Fruit fly (Drosophila melanogaster): Measurements from ENCODE around the gene CG11722.

CG11722 gene

dm6 chr3R:10087206-10087927 lies 42.0 kb upstream of the CG11722 start (continued):
- TF ChIP-seq Antp (GFP tag; optimal IDR thresholded peaks at IDR 0.05), result peak; percentile 78
- no peak for TF ChIP-seq TFAM (GFP tag; optimal IDR thresholded peaks at IDR 0.05)
- peak; percentile 35 for TF ChIP-seq nmo (GFP tag; optimal IDR thresholded peaks at IDR 0.05)
- peak; percentile 40 for TF ChIP-seq Gsc (GFP tag; IDR thresholded peaks at IDR 0.05)
- peak; percentile 41 for TF ChIP-seq p53 (GFP tag; optimal IDR thresholded peaks at IDR 0.05)
- no peak for TF ChIP-seq hb (GFP tag; IDR thresholded peaks at IDR 0.05; ENCODE audit: partially characterized antibody)
- TF ChIP-seq CG4282 (GFP tag; optimal IDR thresholded peaks at IDR 0.05), result no peak
- TF ChIP-seq CG10462 (GFP tag; optimal IDR thresholded peaks at IDR 0.05), result peak; percentile 10
- no peak for TF ChIP-seq zen (tag; optimal IDR thresholded peaks at IDR 0.05)
- TF ChIP-seq ind (GFP tag; optimal IDR thresholded peaks at IDR 0.05), result peak; percentile 83
- peak; percentile 51; the same call in 1 of the 3 replicates for TF ChIP-seq Optix (GFP tag; IDR thresholded peaks at IDR 0.05)
- TF ChIP-seq Ets97D (GFP tag; optimal IDR thresholded peaks at IDR 0.05), result peak; percentile 19
- TF ChIP-seq CG31224 (GFP tag; IDR thresholded peaks at IDR 0.05), result peak; percentile 32; the same call in 1 of the 2 replicates
- no peak for TF ChIP-seq bigmax (GFP tag; optimal IDR thresholded peaks at IDR 0.05)
- TF ChIP-seq wdn (GFP tag; IDR thresholded peaks at IDR 0.05), result 0 out of 2 replicates have a peak, but pooled peaks have one; percentile 10
- no peak for TF ChIP-seq hth (optimal IDR thresholded peaks at IDR 0.05)
- TF ChIP-seq slbo (GFP tag; IDR thresholded peaks at IDR 0.05), result peak; percentile 88
- TF ChIP-seq CG10654 (GFP tag; optimal IDR thresholded peaks at IDR 0.05), result peak; percentile 62
- peak; percentile 78 for TF ChIP-seq CG11456 (GFP tag; IDR thresholded peaks at IDR 0.05)
- TF ChIP-seq CG17186 (GFP tag; optimal IDR thresholded peaks at IDR 0.05), result no peak
- no peak; the same call in 1 of the 2 replicates for TF ChIP-seq CG13287 (GFP tag; IDR thresholded peaks at IDR 0.05; ENCODE audit: partially characterized antibody)
- TF ChIP-seq CG8290 (GFP tag; optimal IDR thresholded peaks at IDR 0.05), result no peak
- TF ChIP-seq CG8290 (tag; optimal IDR thresholded peaks at IDR 0.05), result peak in 1 of 2 experiments; percentile 46
- TF ChIP-seq CG17568 (GFP tag; optimal IDR thresholded peaks at IDR 0.05), result peak; percentile 52
- peak; percentile 44 for TF ChIP-seq crc (GFP tag; optimal IDR thresholded peaks at IDR 0.05)
- TF ChIP-seq Trl (optimal IDR thresholded peaks at IDR 0.05), result peak; percentile 82 to 95
- peak; percentile 49 for TF ChIP-seq Trl (GFP tag; optimal IDR thresholded peaks at IDR 0.05)
- TF ChIP-seq cg (GFP tag; optimal IDR thresholded peaks at IDR 0.05), result peak; percentile 96
- TF ChIP-seq Doc3 (GFP tag; IDR thresholded peaks at IDR 0.05; ENCODE audit: partially characterized antibody), result no peak
- peak; percentile 6 for TF ChIP-seq schlank (tag; optimal IDR thresholded peaks at IDR 0.05)
- TF ChIP-seq sr (GFP tag; IDR thresholded peaks at IDR 0.05), result 0 out of 3 replicates have a peak, but pooled peaks have one; percentile 51
- TF ChIP-seq kay (GFP tag; optimal IDR thresholded peaks at IDR 0.05), result peak; percentile 6
- TF ChIP-seq CG3163 (GFP tag; optimal IDR thresholded peaks at IDR 0.05), result peak; percentile 28
- no peak for TF ChIP-seq CG30020 (tag; optimal IDR thresholded peaks at IDR 0.05)
- no peak for TF ChIP-seq tna (GFP tag; IDR thresholded peaks at IDR 0.05; ENCODE audit: partially characterized antibody)
- peak; percentile 52 for TF ChIP-seq bab2 (GFP tag; optimal IDR thresholded peaks at IDR 0.05)
- 0 out of 3 replicates have a peak, but pooled peaks have one; percentile 16 for TF ChIP-seq knrl (GFP tag; IDR thresholded peaks at IDR 0.05; ENCODE audit: partially characterized antibody)
- no peak for TF ChIP-seq z (GFP tag; IDR thresholded peaks at IDR 0.05)
- TF ChIP-seq unpg (GFP tag; optimal IDR thresholded peaks at IDR 0.05), result peak; percentile 56
- peak; percentile 53 for TF ChIP-seq Mes4 (GFP tag; optimal IDR thresholded peaks at IDR 0.05)
- no peak for TF ChIP-seq pfk (GFP tag; optimal IDR thresholded peaks at IDR 0.05)
- peak; percentile 32 for TF ChIP-seq CG2116 (GFP tag; optimal IDR thresholded peaks at IDR 0.05)
- TF ChIP-seq NfI (GFP tag; optimal IDR thresholded peaks at IDR 0.05), result peak; percentile 59
- no peak for TF ChIP-seq Dp (GFP tag; optimal IDR thresholded peaks at IDR 0.05)
- no peak for TF ChIP-seq Hmx (GFP tag; optimal IDR thresholded peaks at IDR 0.05)
- no peak for TF ChIP-seq zf30C (GFP tag; optimal IDR thresholded peaks at IDR 0.05)
- peak; percentile 54 for TF ChIP-seq CG11723 (GFP tag; optimal IDR thresholded peaks at IDR 0.05)
- TF ChIP-seq Bdp1 (GFP tag; optimal IDR thresholded peaks at IDR 0.05), result peak; percentile 63
- TF ChIP-seq CG17361 (GFP tag; IDR thresholded peaks at IDR 0.05), result peak; percentile 45; the same call in 2 of the 3 replicates
- peak; percentile 3 for TF ChIP-seq CG6683 (GFP tag; optimal IDR thresholded peaks at IDR 0.05)

All from whole organism, embryonic.